Worm (Caenorhabditis elegans): ENCODE data around the gene Y49F6B.20.

DNA sequence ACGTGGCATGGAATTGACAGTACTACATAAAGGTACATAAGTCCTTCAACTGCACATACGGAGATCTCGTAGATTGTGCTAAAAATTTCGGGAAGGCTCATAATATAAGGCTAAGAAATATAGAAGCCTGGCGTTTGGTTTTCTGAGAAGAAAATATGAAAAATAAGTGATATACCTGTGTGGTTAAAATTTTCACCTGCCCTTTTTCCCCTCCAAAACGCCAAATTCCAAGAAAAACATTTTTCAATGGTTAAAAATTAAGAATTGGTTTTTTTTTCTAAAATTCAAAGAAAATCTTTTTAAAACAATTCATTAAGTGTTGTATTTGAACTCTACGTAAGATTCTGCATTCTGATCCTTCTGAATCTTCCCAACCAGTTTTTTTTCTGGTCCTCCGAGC is 44.2 kb upstream of the Y49F6B.20 start, which contains the start of gene srz-5:
- no peak for TF ChIP-seq lin-13 (GFP tag; optimal IDR thresholded peaks at IDR 0.05)
- no peak for TF ChIP-seq nhr-6 (tag; optimal IDR thresholded peaks at IDR 0.05)
- no peak for TF ChIP-seq dmd-4 (tag; optimal IDR thresholded peaks at IDR 0.05)
- TF ChIP-seq mab-5 (tag; optimal IDR thresholded peaks at IDR 0.05): no peak
- TF ChIP-seq unc-62 (GFP tag; optimal IDR thresholded peaks at IDR 0.05): no peak

All from whole organism, L2 larva.